Worm (Caenorhabditis elegans) whole organism, mixed stage, embryonic: ENCODE measurements around the gene elpc-3.
A peak's percentile ranks its signal among the peaks of the same experiment; 100 is the strongest.

Source experiments
- M03D4.4 ChIP-seq: sonication (generic microtip); optimal IDR thresholded peaks from 2 replicates; lab custom pipeline; 2017; ENCODE audit warnings: mild to moderate bottlenecking, missing genetic modification characterization, missing compliant biosample characterization
- bed-3 ChIP-seq: fragments of 200-800 bp; sonication (Bioruptor generic); optimal IDR thresholded peaks from 3 replicates; lab custom pipeline; 2018; ENCODE audit warnings: mild to moderate bottlenecking, missing genetic modification characterization, moderate library complexity, missing compliant biosample characterization
- blmp-1 ChIP-seq: fragments of 150-350 bp; optimal IDR thresholded peaks from 2 replicates; lab custom pipeline; 2014; ENCODE audit warnings: missing biosample characterization, missing genetic modification characterization
- ceh-43 ChIP-seq: fragments of 200-800 bp; sonication (Bioruptor generic); optimal IDR thresholded peaks from 2 replicates; lab custom pipeline; 2018; ENCODE audit warnings: mild to moderate bottlenecking, missing genetic modification characterization, moderate library complexity, missing compliant biosample characterization
- ceh-83 ChIP-seq: fragments of 200-800 bp; sonication (Bioruptor generic); optimal IDR thresholded peaks from 2 replicates; lab custom pipeline; 2018; ENCODE audit warnings: mild to moderate bottlenecking, missing genetic modification characterization, missing compliant biosample characterization
- ces-1 ChIP-seq: fragments of 150-350 bp; optimal IDR thresholded peaks from 2 replicates; lab custom pipeline; 2014; ENCODE audit warnings: missing biosample characterization, missing genetic modification reagents, missing genetic modification characterization
- elt-1 ChIP-seq: sonication (generic microtip); optimal IDR thresholded peaks from 2 replicates; lab custom pipeline; 2017; ENCODE audit warnings: missing genetic modification characterization, mild to moderate bottlenecking, missing compliant biosample characterization, antibody characterized with exemption, moderate library complexity, borderline replicate concordance; ENCODE audit not compliant: insufficient read depth
- elt-3 ChIP-seq: fragments of 150-350 bp; optimal IDR thresholded peaks from 2 replicates; lab custom pipeline; 2014; ENCODE audit warnings: missing biosample characterization, missing genetic modification characterization
- ham-2 ChIP-seq: fragments of 200-800 bp; sonication (Bioruptor generic); optimal IDR thresholded peaks from 2 replicates; lab custom pipeline; 2018; ENCODE audit warnings: mild to moderate bottlenecking, missing genetic modification characterization, missing compliant biosample characterization
- hlh-1 ChIP-seq: fragments of 150-350 bp; optimal IDR thresholded peaks from 2 replicates; lab custom pipeline; 2014; ENCODE audit warnings: missing biosample characterization, missing genetic modification reagents, missing genetic modification characterization
- lin-13 ChIP-seq: fragments of 150-350 bp; optimal IDR thresholded peaks from 2 replicates; lab custom pipeline; 2014; ENCODE audit warnings: missing biosample characterization, missing genetic modification characterization
- lin-32 ChIP-seq: fragments of 200-800 bp; sonication (Bioruptor generic); optimal IDR thresholded peaks from 2 replicates; lab custom pipeline; 2018; ENCODE audit warnings: mild to moderate bottlenecking, missing genetic modification characterization, missing compliant biosample characterization
- lsy-2 ChIP-seq: fragments of 150-350 bp; optimal IDR thresholded peaks from 2 replicates; lab custom pipeline; 2014; ENCODE audit warnings: missing biosample characterization, missing genetic modification characterization
- mls-2 ChIP-seq: sonication (generic microtip); optimal IDR thresholded peaks from 2 replicates; lab custom pipeline; 2016; ENCODE audit warnings: mild to moderate bottlenecking, missing genetic modification characterization, moderate library complexity, missing compliant biosample characterization
- nhr-2 ChIP-seq: fragments of 150-350 bp; optimal IDR thresholded peaks from 2 replicates; lab custom pipeline; 2014; ENCODE audit warnings: missing biosample characterization, missing genetic modification characterization
- nhr-237 ChIP-seq: fragments of 150-350 bp; optimal IDR thresholded peaks from 2 replicates; lab custom pipeline; 2014; ENCODE audit warnings: missing biosample characterization, missing genetic modification characterization
- nhr-76 ChIP-seq: sonication (generic microtip); optimal IDR thresholded peaks from 2 replicates; lab custom pipeline; 2017; ENCODE audit warnings: missing biosample characterization, missing genetic modification characterization
- pha-4 ChIP-seq: fragments of 150-350 bp; optimal IDR thresholded peaks from 2 replicates; lab custom pipeline; 2018; ENCODE audit warnings: missing biosample characterization, missing genetic modification reagents, missing genetic modification characterization
- snpc-4 ChIP-seq: fragments of 150-350 bp; optimal IDR thresholded peaks from 2 replicates; lab custom pipeline; 2014; ENCODE audit warnings: missing biosample characterization, missing genetic modification characterization
- sptf-1 ChIP-seq: sonication (generic microtip); optimal IDR thresholded peaks from 2 replicates; lab custom pipeline; 2017; ENCODE audit warnings: mild to moderate bottlenecking, missing genetic modification characterization, moderate library complexity, missing compliant biosample characterization
- tbx-8 ChIP-seq: fragments of 200-800 bp; sonication (Bioruptor generic); optimal IDR thresholded peaks from 2 replicates; lab custom pipeline; 2018; ENCODE audit warnings: mild to moderate bottlenecking, missing genetic modification characterization, moderate library complexity, missing compliant biosample characterization
- unc-39 ChIP-seq: fragments of 150-350 bp; optimal IDR thresholded peaks from 2 replicates; lab custom pipeline; 2014; ENCODE audit warnings: missing biosample characterization, missing genetic modification characterization
- unc-62 ChIP-seq: fragments of 150-350 bp; optimal IDR thresholded peaks from 2 replicates; lab custom pipeline; 2014; ENCODE audit warnings: missing biosample characterization, missing genetic modification reagents, missing genetic modification characterization
- zip-8 ChIP-seq: fragments of 150-350 bp; optimal IDR thresholded peaks from 2 replicates; lab custom pipeline; 2014; ENCODE audit warnings: missing biosample characterization, missing genetic modification characterization
- ztf-11 ChIP-seq: fragments of 150-350 bp; optimal IDR thresholded peaks from 2 replicates; lab custom pipeline; 2014; ENCODE audit warnings: missing biosample characterization, missing genetic modification characterization

Gene elpc-3

DNA sequence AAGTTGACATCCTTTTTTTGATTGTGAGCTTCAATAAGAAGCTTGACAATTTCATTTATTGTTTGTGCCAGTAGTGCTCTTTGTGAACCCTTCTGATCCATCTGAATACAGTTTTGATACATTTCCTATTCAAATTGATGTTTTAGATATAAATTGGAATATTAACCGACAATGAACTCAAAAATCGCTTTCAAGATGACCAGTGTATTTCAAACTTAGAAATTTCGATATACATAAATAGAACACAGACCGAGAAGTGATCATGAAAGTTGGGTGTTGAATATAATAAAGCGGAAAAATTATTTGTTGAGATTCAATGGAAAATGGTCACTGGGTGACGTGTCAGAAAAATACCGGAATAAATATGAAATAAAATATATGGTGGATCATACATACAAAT is at the start of gene elpc-3:
Gene elpc-3, minus strand, starts transcription at position 101 of the 400 bp plus-strand sequence.
- TF ChIP-seq elt-1 (tag; lab: Kevin White, UChicago) (no peak), unc-62 (GFP tag; lab: Kevin White, UChicago) (no peak), unc-39 (tag; lab: Kevin White, UChicago) (no peak), mls-2 (no peak), sptf-1 (no peak), nhr-2 (no peak), hlh-1 (tag; lab: Kevin White, UChicago) (no peak), pha-4 (tag; lab: Kevin White, UChicago) (no peak), ztf-11 (no peak), nhr-237 (tag; lab: Kevin White, UChicago) (no peak), elt-3 (tag; lab: Kevin White, UChicago) (no peak), nhr-76 (tag; lab: Kevin White, UChicago) (no peak), zip-8 (tag; lab: Kevin White, UChicago) (no peak), lin-13 (tag; lab: Kevin White, UChicago) (no peak), ceh-43 (GFP tag; lab: Kevin White, UChicago) (no peak), tbx-8 (GFP tag; lab: Kevin White, UChicago) (no peak), M03D4.4 (tag; lab: Kevin White, UChicago) (no peak)

DNA sequence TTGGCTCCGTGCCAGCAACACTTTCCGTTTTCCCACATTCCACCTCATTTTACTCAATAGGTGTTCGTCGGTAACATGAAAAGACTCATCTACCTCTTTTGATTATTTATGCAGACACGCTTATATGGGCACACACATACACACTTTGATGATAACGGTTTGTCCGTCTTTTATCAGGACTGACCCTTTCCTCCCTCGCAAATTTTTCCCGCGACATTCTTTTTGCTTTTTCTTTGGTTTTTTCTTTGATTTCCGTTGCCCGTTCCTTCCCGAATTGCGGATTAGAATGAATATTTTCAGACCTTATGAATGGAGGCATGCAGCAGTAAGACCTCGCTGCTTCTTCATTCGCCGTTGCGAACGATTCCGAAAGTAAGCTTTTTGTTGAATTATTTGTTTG is 31.8 kb upstream of the elpc-3 start, which contains the start of gene vab-8:
Gene vab-8, plus strand, starts transcription at position 301 of the 400 bp plus-strand sequence.
- TF ChIP-seq elt-3 (tag; lab: Kevin White, UChicago) (no peak), zip-8 (tag; lab: Kevin White, UChicago) (no peak), unc-62 (GFP tag; lab: Kevin White, UChicago) (no peak), ztf-11 (no peak), ceh-83 (GFP tag; lab: Kevin White, UChicago) (no peak)

DNA sequence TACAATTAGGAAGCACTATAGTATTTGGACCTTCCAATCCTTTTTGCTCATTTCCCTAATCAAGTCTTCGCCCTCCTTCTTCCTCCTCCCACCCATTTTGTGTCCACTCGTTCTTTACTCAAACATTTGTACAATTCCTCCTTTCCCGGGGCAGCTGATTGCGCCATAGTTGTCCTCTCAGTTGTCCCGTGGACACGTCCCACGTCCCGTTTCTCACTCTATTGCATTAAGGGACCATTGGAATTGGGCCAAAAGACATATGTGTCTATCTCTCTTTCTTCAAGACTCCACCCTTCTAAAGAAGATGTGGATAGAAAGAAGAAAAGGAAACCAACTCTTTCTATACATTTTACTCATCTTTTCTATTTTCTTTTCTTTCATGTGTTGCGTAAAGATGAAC is 29.9 kb upstream of the elpc-3 start:
- peak; percentile 97 for TF ChIP-seq ces-1 (GFP tag; lab: Kevin White, UChicago)
- no peak for TF ChIP-seq blmp-1

DNA sequence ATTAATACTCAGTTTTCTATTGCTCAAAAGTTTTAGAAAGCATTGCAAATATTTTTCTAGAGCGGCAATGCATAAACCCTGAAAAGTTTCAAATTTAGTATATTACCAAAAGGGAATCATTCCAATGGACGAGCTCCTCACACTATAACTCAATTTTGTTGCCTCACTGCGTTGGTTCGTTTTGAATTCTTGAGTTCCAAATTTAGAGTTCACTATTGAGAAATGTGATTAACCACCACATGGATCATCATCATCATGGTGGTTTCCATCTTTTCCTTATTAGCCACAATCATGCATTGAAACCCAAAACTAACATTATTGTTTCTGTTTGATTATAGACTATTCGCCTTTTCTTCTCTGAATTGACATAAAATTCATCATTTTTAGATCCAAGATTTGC is 28.7 kb upstream of the elpc-3 start:
- TF ChIP-seq lsy-2, result no peak
- peak; percentile 89 for TF ChIP-seq ces-1 (GFP tag; lab: Kevin White, UChicago)

DNA sequence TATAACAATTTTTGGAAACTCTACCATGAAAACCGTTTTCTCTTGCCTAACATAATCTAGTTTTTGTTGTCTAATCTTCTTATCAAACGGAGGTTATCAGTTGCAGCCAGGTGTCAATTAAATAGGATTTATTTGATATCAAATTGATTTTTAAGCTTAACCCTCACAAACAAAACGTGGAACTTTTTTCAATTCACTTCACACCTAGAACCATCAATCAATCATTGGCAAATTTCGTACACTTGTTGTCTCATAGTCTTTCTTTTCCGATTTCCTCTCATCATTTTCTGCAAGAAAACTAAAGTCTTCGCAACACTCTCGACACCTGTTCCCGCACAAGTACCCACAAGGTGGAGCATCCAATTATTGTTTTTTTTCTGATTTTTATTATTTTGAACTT is 27.5 kb upstream of the elpc-3 start:
- TF ChIP-seq unc-39 (tag; lab: Kevin White, UChicago) (no peak), hlh-1 (tag; lab: Kevin White, UChicago) (peak; percentile 42), unc-62 (GFP tag; lab: Kevin White, UChicago) (peak; percentile 41), sptf-1 (no peak)

DNA sequence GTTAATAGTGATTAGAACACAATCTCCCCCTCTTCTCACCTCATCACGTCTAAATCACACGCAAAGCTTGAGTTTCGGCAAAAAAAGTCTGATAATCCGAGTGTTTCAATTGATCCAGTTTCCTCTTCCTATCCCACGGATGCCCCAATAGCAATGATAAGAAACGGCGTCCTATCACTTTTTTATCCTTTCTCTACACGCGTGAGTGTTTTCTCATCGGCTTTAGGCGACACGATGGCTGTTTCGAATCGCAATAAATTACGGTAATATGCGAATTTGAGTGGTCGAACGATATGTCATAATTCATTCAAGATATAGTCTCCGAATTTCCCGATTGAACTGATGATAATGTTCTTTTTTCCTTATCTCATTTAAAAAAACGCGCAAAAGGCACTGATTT is 18.3 kb upstream of the elpc-3 start:
- TF ChIP-seq elt-1 (tag; lab: Kevin White, UChicago) (peak; percentile 0), ham-2 (GFP tag; lab: Kevin White, UChicago) (peak; percentile 17), bed-3 (GFP tag; lab: Kevin White, UChicago) (no peak), elt-3 (tag; lab: Kevin White, UChicago) (no peak), nhr-76 (tag; lab: Kevin White, UChicago) (no peak)
- TF ChIP-seq, all 35 proteins: peak for 2

DNA sequence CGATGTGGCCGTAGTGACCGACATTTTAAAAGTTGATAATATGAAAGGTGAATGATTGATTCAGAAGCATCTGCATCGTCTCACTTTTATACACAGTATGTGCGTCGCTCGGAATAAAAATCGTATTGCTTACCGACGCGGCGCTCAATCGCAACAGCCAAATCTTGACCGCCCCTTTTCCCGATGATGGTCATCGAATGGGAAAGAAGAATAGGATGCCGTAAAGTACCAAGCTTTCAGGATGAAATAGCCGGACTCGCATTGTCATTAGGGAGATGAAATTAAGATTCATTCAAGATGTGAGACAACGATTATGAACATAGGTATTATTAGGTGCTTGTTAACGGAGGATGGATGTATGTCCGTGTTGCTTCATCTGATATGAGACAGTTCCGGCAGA is 17.3 kb upstream of the elpc-3 start, which contains the start of gene lon-3:
Gene lon-3, minus strand, starts transcription at position 101 of the 400 bp plus-strand sequence.
- TF ChIP-seq zip-8 (tag; lab: Kevin White, UChicago), result no peak
- TF ChIP-seq hlh-1 (tag; lab: Kevin White, UChicago), result no peak
- no peak for TF ChIP-seq bed-3 (GFP tag; lab: Kevin White, UChicago)
- no peak for TF ChIP-seq snpc-4 (tag; lab: Kevin White, UChicago)
- no peak for TF ChIP-seq ham-2 (GFP tag; lab: Kevin White, UChicago)
- TF ChIP-seq lin-32 (GFP tag; lab: Kevin White, UChicago), result no peak
- TF ChIP-seq ceh-83 (GFP tag; lab: Kevin White, UChicago), result no peak
- TF ChIP-seq elt-1 (tag; lab: Kevin White, UChicago), result peak; percentile 58
